Worm (Caenorhabditis elegans): ENCODE measurements around the gene mlt-9.

DNA sequence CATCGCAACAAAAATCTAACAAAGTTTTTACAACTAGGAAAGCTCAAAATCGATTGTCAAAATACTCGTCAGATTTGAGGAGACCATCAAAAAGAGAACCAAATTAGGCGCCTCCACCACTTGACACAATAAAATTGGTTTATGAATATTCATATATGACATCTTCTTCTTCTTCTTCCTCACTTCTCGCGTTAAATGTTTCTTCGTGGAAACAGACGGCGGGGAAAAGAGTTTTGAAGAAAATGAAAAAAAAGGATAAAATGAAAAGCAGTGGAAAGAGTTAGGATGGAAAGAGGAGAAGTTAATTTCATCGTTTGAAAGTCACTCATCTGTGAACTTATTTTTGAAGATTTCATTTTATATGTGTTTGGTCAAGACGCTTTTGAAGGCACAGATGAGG is 27.3 kb upstream of the mlt-9 start:
- TF ChIP-seq bed-3 (GFP tag; optimal IDR thresholded peaks at IDR 0.05) (no peak), lin-32 (GFP tag; optimal IDR thresholded peaks at IDR 0.05) (no peak), unc-62 (GFP tag; optimal IDR thresholded peaks at IDR 0.05) (no peak), nhr-12 (tag; optimal IDR thresholded peaks at IDR 0.05) (no peak), nhr-2 (tag; optimal IDR thresholded peaks at IDR 0.05) (no peak)
